Fruit fly (Drosophila melanogaster) whole organism, wandering third instar larva: Measurements from ENCODE around the gene Sh.
A peak's percentile ranks its signal among the peaks of the same experiment; 100 is the strongest.

Experiments
- Abd-B ChIP-seq: fragments of >200 bp; optimal IDR thresholded peaks from 2 replicates; lab custom pipeline; 2017; ENCODE audit warnings: missing biosample characterization, missing genetic modification characterization
- Hr83 ChIP-seq: fragments of 200-300 bp; sonication (Bioruptor generic); optimal IDR thresholded peaks from 2 replicates; lab custom pipeline; 2016; ENCODE audit warnings: missing biosample characterization, mild to moderate bottlenecking, missing genetic modification characterization, moderate library complexity; ENCODE audit not compliant: poor library complexity, severe bottlenecking
- OdsH ChIP-seq: fragments of 200-800 bp; sonication (Bioruptor generic); optimal IDR thresholded peaks from 2 replicates; lab custom pipeline; 2016; ENCODE audit warnings: missing biosample characterization, mild to moderate bottlenecking, missing genetic modification characterization
- Rel ChIP-seq, 2 experiments: fragments of 200-800 bp; sonication (Bioruptor generic) in 1 of 2; optimal IDR thresholded peaks; 2 replicates in 1 of 2; 3 replicates in 1 of 2; lab custom pipeline; 2016 to 2019; ENCODE audit warnings: mild to moderate bottlenecking in 2 of 2, missing biosample characterization in 2 of 2, missing genetic modification characterization in 2 of 2, moderate library complexity in 1 of 2
- foxo ChIP-seq, 2 experiments: fragments of 200-800 bp; sonication (Bioruptor generic); optimal IDR thresholded peaks; 2 replicates in 1 of 2; 3 replicates in 1 of 2; lab custom pipeline; 2016 to 2017; ENCODE audit warnings: missing biosample characterization in 2 of 2, missing genetic modification characterization in 2 of 2
- fru ChIP-seq: fragments of 200-800 bp; sonication (Bioruptor generic); optimal IDR thresholded peaks from 3 replicates; lab custom pipeline; 2016; ENCODE audit warnings: missing biosample characterization, mild to moderate bottlenecking, missing genetic modification characterization
- h ChIP-seq: fragments of 200-800 bp; sonication (Bioruptor generic); optimal IDR thresholded peaks from 3 replicates; lab custom pipeline; 2016; ENCODE audit warnings: missing biosample characterization, mild to moderate bottlenecking, missing genetic modification characterization
- psq ChIP-seq: fragments of 200-800 bp; sonication (Bioruptor generic); optimal IDR thresholded peaks from 3 replicates; lab custom pipeline; 2017; ENCODE audit warnings: missing biosample characterization, mild to moderate bottlenecking, missing genetic modification characterization, moderate library complexity
- tai ChIP-seq: sonication (Bioruptor generic); optimal IDR thresholded peaks from 2 replicates; lab custom pipeline; 2016; ENCODE audit warnings: missing biosample characterization, missing genetic modification characterization
- usp ChIP-seq: fragments of >200 bp; optimal IDR thresholded peaks from 2 replicates; lab custom pipeline; 2017; ENCODE audit warnings: missing biosample characterization, missing genetic modification characterization

Gene Sh

dm6 chrX:17875695-17876094, 187.4 kb downstream of the Sh start:
- TF ChIP-seq Rel (GFP tag; optimal IDR thresholded peaks at IDR 0.05; lab: Kevin White, UChicago) = no peak
- peak; percentile 1 for TF ChIP-seq Rel (tag; optimal IDR thresholded peaks at IDR 0.05; lab: Kevin White, UChicago)
- TF ChIP-seq Hr83 (GFP tag; lab: Kevin White, UChicago) = no peak

dm6 chrX:17875014-17875589, 187.9 kb downstream of the Sh start:
- TF ChIP-seq Abd-B (GFP tag; lab: Kevin White, UChicago) (no peak), h (GFP tag; lab: Kevin White, UChicago) (peak; percentile 2), tai (GFP tag; lab: Kevin White, UChicago) (no peak), OdsH (GFP tag; lab: Kevin White, UChicago) (no peak), usp (GFP tag; lab: Kevin White, UChicago) (no peak), fru (GFP tag; lab: Kevin White, UChicago) (peak; percentile 10), Rel (GFP tag; optimal IDR thresholded peaks at IDR 0.05; lab: Kevin White, UChicago) (no peak), Rel (tag; optimal IDR thresholded peaks at IDR 0.05; lab: Kevin White, UChicago) (peak; percentile 80), psq (GFP tag; lab: Kevin White, UChicago) (peak; percentile 27), foxo (GFP tag; optimal IDR thresholded peaks at IDR 0.05; lab: Kevin White, UChicago) (peak in 1 of 2 experiments; percentile 49)
